Worm (Caenorhabditis elegans) whole organism, mixed stage, embryonic: ENCODE data around the gene srt-74.

Source experiments
- M03D4.4 ChIP-seq: sonication (generic microtip); optimal IDR thresholded peaks from 2 replicates; lab custom pipeline; 2017; ENCODE audit warnings: mild to moderate bottlenecking, missing genetic modification characterization, missing compliant biosample characterization
- bed-3 ChIP-seq: fragments of 200-800 bp; sonication (Bioruptor generic); optimal IDR thresholded peaks from 3 replicates; lab custom pipeline; 2018; ENCODE audit warnings: mild to moderate bottlenecking, missing genetic modification characterization, moderate library complexity, missing compliant biosample characterization
- ceh-39 ChIP-seq: fragments of 150-350 bp; optimal IDR thresholded peaks from 2 replicates; lab custom pipeline; 2014; ENCODE audit warnings: missing biosample characterization, missing genetic modification characterization
- ceh-43 ChIP-seq: fragments of 200-800 bp; sonication (Bioruptor generic); optimal IDR thresholded peaks from 2 replicates; lab custom pipeline; 2018; ENCODE audit warnings: mild to moderate bottlenecking, missing genetic modification characterization, moderate library complexity, missing compliant biosample characterization
- ceh-83 ChIP-seq: fragments of 200-800 bp; sonication (Bioruptor generic); optimal IDR thresholded peaks from 2 replicates; lab custom pipeline; 2018; ENCODE audit warnings: mild to moderate bottlenecking, missing genetic modification characterization, missing compliant biosample characterization
- ces-1 ChIP-seq: fragments of 150-350 bp; optimal IDR thresholded peaks from 2 replicates; lab custom pipeline; 2014; ENCODE audit warnings: missing biosample characterization, missing genetic modification reagents, missing genetic modification characterization
- cnd-1 ChIP-seq: fragments of 200-800 bp; sonication (Bioruptor generic); optimal IDR thresholded peaks from 2 replicates; lab custom pipeline; 2018; ENCODE audit warnings: mild to moderate bottlenecking, missing genetic modification characterization, missing compliant biosample characterization
- drap-1 ChIP-seq: fragments of 200-800 bp; sonication (Bioruptor generic); optimal IDR thresholded peaks from 3 replicates; lab custom pipeline; 2018; ENCODE audit warnings: mild to moderate bottlenecking, missing genetic modification characterization, missing compliant biosample characterization
- elt-1 ChIP-seq: sonication (generic microtip); optimal IDR thresholded peaks from 2 replicates; lab custom pipeline; 2017; ENCODE audit warnings: missing genetic modification characterization, mild to moderate bottlenecking, missing compliant biosample characterization, antibody characterized with exemption, moderate library complexity, borderline replicate concordance; ENCODE audit not compliant: insufficient read depth
- elt-3 ChIP-seq: fragments of 150-350 bp; optimal IDR thresholded peaks from 2 replicates; lab custom pipeline; 2014; ENCODE audit warnings: missing biosample characterization, missing genetic modification characterization
- flh-1 ChIP-seq: fragments of 200-800 bp; sonication (Bioruptor generic); optimal IDR thresholded peaks from 2 replicates; lab custom pipeline; 2018; ENCODE audit warnings: mild to moderate bottlenecking, missing genetic modification characterization, moderate library complexity, missing compliant biosample characterization
- ham-2 ChIP-seq: fragments of 200-800 bp; sonication (Bioruptor generic); optimal IDR thresholded peaks from 2 replicates; lab custom pipeline; 2018; ENCODE audit warnings: mild to moderate bottlenecking, missing genetic modification characterization, missing compliant biosample characterization
- hlh-1 ChIP-seq: fragments of 150-350 bp; optimal IDR thresholded peaks from 2 replicates; lab custom pipeline; 2014; ENCODE audit warnings: missing biosample characterization, missing genetic modification reagents, missing genetic modification characterization
- lin-13 ChIP-seq: fragments of 150-350 bp; optimal IDR thresholded peaks from 2 replicates; lab custom pipeline; 2014; ENCODE audit warnings: missing biosample characterization, missing genetic modification characterization
- lin-32 ChIP-seq: fragments of 200-800 bp; sonication (Bioruptor generic); optimal IDR thresholded peaks from 2 replicates; lab custom pipeline; 2018; ENCODE audit warnings: mild to moderate bottlenecking, missing genetic modification characterization, missing compliant biosample characterization
- lsy-2 ChIP-seq: fragments of 150-350 bp; optimal IDR thresholded peaks from 2 replicates; lab custom pipeline; 2014; ENCODE audit warnings: missing biosample characterization, missing genetic modification characterization
- mep-1 ChIP-seq: fragments of 150-350 bp; optimal IDR thresholded peaks from 2 replicates; lab custom pipeline; 2017; ENCODE audit warnings: missing biosample characterization, missing genetic modification reagents, missing genetic modification characterization, inconsistent platforms
- mls-2 ChIP-seq: sonication (generic microtip); optimal IDR thresholded peaks from 2 replicates; lab custom pipeline; 2016; ENCODE audit warnings: mild to moderate bottlenecking, missing genetic modification characterization, moderate library complexity, missing compliant biosample characterization
- nhr-12 ChIP-seq: fragments of 150-350 bp; optimal IDR thresholded peaks from 2 replicates; lab custom pipeline; 2014; ENCODE audit warnings: missing biosample characterization, missing genetic modification characterization
- nhr-2 ChIP-seq: fragments of 150-350 bp; optimal IDR thresholded peaks from 2 replicates; lab custom pipeline; 2014; ENCODE audit warnings: missing biosample characterization, missing genetic modification characterization
- nhr-237 ChIP-seq: fragments of 150-350 bp; optimal IDR thresholded peaks from 2 replicates; lab custom pipeline; 2014; ENCODE audit warnings: missing biosample characterization, missing genetic modification characterization
- nhr-28 ChIP-seq: fragments of 150-350 bp; optimal IDR thresholded peaks from 2 replicates; lab custom pipeline; 2014; ENCODE audit warnings: missing biosample characterization, missing genetic modification characterization
- nhr-76 ChIP-seq: sonication (generic microtip); optimal IDR thresholded peaks from 2 replicates; lab custom pipeline; 2017; ENCODE audit warnings: missing biosample characterization, missing genetic modification characterization
- pha-4 ChIP-seq: fragments of 150-350 bp; optimal IDR thresholded peaks from 2 replicates; lab custom pipeline; 2018; ENCODE audit warnings: missing biosample characterization, missing genetic modification reagents, missing genetic modification characterization
- sem-2 ChIP-seq: fragments of 200-800 bp; sonication (Bioruptor generic); optimal IDR thresholded peaks from 2 replicates; lab custom pipeline; 2018; ENCODE audit warnings: mild to moderate bottlenecking, missing genetic modification characterization, missing compliant biosample characterization
- snpc-4 ChIP-seq: fragments of 150-350 bp; optimal IDR thresholded peaks from 2 replicates; lab custom pipeline; 2014; ENCODE audit warnings: missing biosample characterization, missing genetic modification characterization
- sptf-1 ChIP-seq: sonication (generic microtip); optimal IDR thresholded peaks from 2 replicates; lab custom pipeline; 2017; ENCODE audit warnings: mild to moderate bottlenecking, missing genetic modification characterization, moderate library complexity, missing compliant biosample characterization
- tbx-8 ChIP-seq: fragments of 200-800 bp; sonication (Bioruptor generic); optimal IDR thresholded peaks from 2 replicates; lab custom pipeline; 2018; ENCODE audit warnings: mild to moderate bottlenecking, missing genetic modification characterization, moderate library complexity, missing compliant biosample characterization
- unc-120 ChIP-seq: sonication (generic microtip); optimal IDR thresholded peaks from 2 replicates; lab custom pipeline; 2017; ENCODE audit warnings: missing genetic modification characterization, missing compliant biosample characterization; ENCODE audit not compliant: poor library complexity, severe bottlenecking
- unc-39 ChIP-seq: fragments of 150-350 bp; optimal IDR thresholded peaks from 2 replicates; lab custom pipeline; 2014; ENCODE audit warnings: missing biosample characterization, missing genetic modification characterization
- unc-62 ChIP-seq: fragments of 150-350 bp; optimal IDR thresholded peaks from 2 replicates; lab custom pipeline; 2014; ENCODE audit warnings: missing biosample characterization, missing genetic modification reagents, missing genetic modification characterization
- zip-8 ChIP-seq: fragments of 150-350 bp; optimal IDR thresholded peaks from 2 replicates; lab custom pipeline; 2014; ENCODE audit warnings: missing biosample characterization, missing genetic modification characterization
- ztf-11 ChIP-seq: fragments of 150-350 bp; optimal IDR thresholded peaks from 2 replicates; lab custom pipeline; 2014; ENCODE audit warnings: missing biosample characterization, missing genetic modification characterization

srt-74 gene

ce11 chrV:14289363-14289762, 7.2 kb upstream of the srt-74 start, which contains the start of gene F14D7.1:
Gene F14D7.1, minus strand, starts transcription at chrV:14289463.
- TF ChIP-seq nhr-237 (tag; lab: Kevin White, UChicago): no peak
- TF ChIP-seq cnd-1: no peak
- no peak for TF ChIP-seq nhr-76
- no peak for TF ChIP-seq lin-13 (tag; lab: Kevin White, UChicago)
- TF ChIP-seq ceh-83 (GFP tag; lab: Kevin White, UChicago): no peak
- TF ChIP-seq bed-3 (GFP tag; lab: Kevin White, UChicago): no peak
- no peak for TF ChIP-seq pha-4
- no peak for TF ChIP-seq lsy-2 (tag; lab: Kevin White, UChicago)
- no peak for TF ChIP-seq ces-1
- no peak for TF ChIP-seq ztf-11 (tag; lab: Kevin White, UChicago)
- no peak for TF ChIP-seq unc-39 (tag; lab: Kevin White, UChicago)
- TF ChIP-seq nhr-2: no peak

DNA sequence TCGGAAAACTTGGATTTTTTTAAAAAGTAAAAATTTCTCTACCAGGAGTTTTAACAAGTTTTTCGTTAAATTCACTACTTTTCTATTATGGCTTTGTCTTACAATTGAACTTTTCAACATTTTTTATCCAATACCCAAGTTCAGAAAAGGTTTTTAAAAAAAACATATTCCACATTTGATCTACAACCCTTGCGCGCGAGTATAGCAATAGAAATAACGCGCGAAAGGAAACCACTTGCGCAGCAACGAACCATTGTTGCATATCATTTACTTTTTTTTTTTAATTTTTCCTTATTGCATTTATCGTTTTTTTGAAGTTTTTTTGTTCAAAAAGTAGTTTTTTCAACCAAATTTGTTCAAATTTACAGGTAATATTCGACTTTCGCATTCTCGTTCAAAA, 3.7 kb upstream of the srt-74 start, which contains the start of gene F40G12.11:
Gene F40G12.11, plus strand, starts transcription at position 369 of the 400 bp plus-strand sequence.
- TF ChIP-seq ceh-43 (GFP tag; lab: Kevin White, UChicago) (no peak), M03D4.4 (tag; lab: Kevin White, UChicago) (no peak), cnd-1 (no peak), unc-62 (GFP tag; lab: Kevin White, UChicago) (no peak), tbx-8 (no peak), snpc-4 (tag; lab: Kevin White, UChicago) (no peak), mls-2 (tag; lab: Kevin White, UChicago) (no peak), ceh-83 (GFP tag; lab: Kevin White, UChicago) (no peak), hlh-1 (tag; lab: Kevin White, UChicago) (no peak), elt-3 (tag; lab: Kevin White, UChicago) (no peak), sptf-1 (tag; lab: Kevin White, UChicago) (no peak), nhr-28 (tag; lab: Kevin White, UChicago) (no peak), lsy-2 (tag; lab: Kevin White, UChicago) (no peak), nhr-2 (no peak)

- TF ChIP-seq ztf-11 (tag; lab: Kevin White, UChicago) (no peak), ham-2 (GFP tag; lab: Kevin White, UChicago) (no peak), mep-1 (tag; lab: Kevin White, UChicago) (no peak), lin-13 (tag; lab: Kevin White, UChicago) (no peak), zip-8 (tag; lab: Kevin White, UChicago) (no peak), ces-1 (no peak), tbx-8 (no peak), nhr-2 (no peak), nhr-237 (tag; lab: Kevin White, UChicago) (no peak), lin-32 (GFP tag; lab: Kevin White, UChicago) (no peak), unc-62 (GFP tag; lab: Kevin White, UChicago) (no peak), drap-1 (no peak), hlh-1 (tag; lab: Kevin White, UChicago) (no peak), snpc-4 (tag; lab: Kevin White, UChicago) (no peak), ceh-83 (GFP tag; lab: Kevin White, UChicago) (no peak), nhr-12 (tag; lab: Kevin White, UChicago) (no peak)
- TF ChIP-seq, all 35 proteins: peak for 0
These were observed 1.1 kb upstream of the srt-74 start, which contains the start of gene F40G12.10 for ce11 chrV:14283241-14283640. Gene F40G12.10, plus strand, starts transcription at chrV:14283541.

DNA sequence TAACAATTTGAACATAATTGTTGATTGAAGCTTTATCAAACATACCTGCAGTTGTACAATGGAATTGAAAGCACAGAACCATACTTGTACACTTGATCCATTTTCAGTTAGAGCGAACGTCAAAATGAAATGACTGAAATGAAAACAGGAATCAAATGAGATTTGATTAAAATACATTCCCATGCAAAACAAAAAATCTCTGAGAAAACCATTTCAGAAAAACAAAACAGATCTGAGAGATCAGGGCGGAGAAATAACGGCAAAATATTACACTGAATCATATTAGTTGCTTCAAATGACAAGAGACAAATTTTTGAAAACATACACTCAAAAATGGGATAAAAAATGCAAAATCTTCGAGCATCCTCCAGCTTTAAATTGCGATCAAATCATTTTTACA, 2.3 kb downstream of the srt-74 start, which contains the start of gene srt-33:
Gene srt-33, minus strand, starts transcription at position 101 of the 400 bp plus-strand sequence.
- TF ChIP-seq elt-1 (tag; lab: Kevin White, UChicago) (no peak), sptf-1 (tag; lab: Kevin White, UChicago) (no peak), lin-32 (GFP tag; lab: Kevin White, UChicago) (no peak), ceh-39 (tag; lab: Kevin White, UChicago) (no peak), unc-120 (tag; lab: Kevin White, UChicago) (no peak), sem-2 (GFP tag; lab: Kevin White, UChicago) (no peak), nhr-28 (tag; lab: Kevin White, UChicago) (no peak), cnd-1 (no peak), ceh-43 (GFP tag; lab: Kevin White, UChicago) (no peak), bed-3 (GFP tag; lab: Kevin White, UChicago) (no peak), ztf-11 (tag; lab: Kevin White, UChicago) (no peak), drap-1 (no peak), nhr-76 (no peak), lin-13 (tag; lab: Kevin White, UChicago) (no peak), pha-4 (no peak), flh-1 (GFP tag; lab: Kevin White, UChicago) (no peak), ces-1 (no peak), snpc-4 (tag; lab: Kevin White, UChicago) (no peak)
- TF ChIP-seq, all 35 proteins: peak for 0
